Fruit fly (Drosophila melanogaster): ENCODE data around the gene smog.

smog gene

dm6 chr2L:4838494-4839320 lies 14.0 kb upstream of the smog start (continued):
- TF ChIP-seq dati (GFP tag; IDR thresholded peaks at IDR 0.05) (no peak), Asciz (GFP tag; optimal IDR thresholded peaks at IDR 0.05) (peak; percentile 85), HLH3B (GFP tag; IDR thresholded peaks at IDR 0.05) (peak; percentile 15; the same call in 1 of the 2 replicates), CG7987 (GFP tag; optimal IDR thresholded peaks at IDR 0.05) (peak; percentile 70), zfh1 (GFP tag; IDR thresholded peaks at IDR 0.05) (no peak), scrt (GFP tag; optimal IDR thresholded peaks at IDR 0.05) (no peak), Neu2 (GFP tag; optimal IDR thresholded peaks at IDR 0.05; ENCODE audit: borderline replicate concordance) (no peak), CG13296 (GFP tag; optimal IDR thresholded peaks at IDR 0.05) (peak; percentile 52), CG4707 (GFP tag; optimal IDR thresholded peaks at IDR 0.05) (no peak), CG17568 (GFP tag; optimal IDR thresholded peaks at IDR 0.05) (peak; percentile 59), Hmr (GFP tag; optimal IDR thresholded peaks at IDR 0.05) (no peak), CG3726 (GFP tag; IDR thresholded peaks at IDR 0.05) (no peak), CG32772 (GFP tag; IDR thresholded peaks at IDR 0.05) (peak; percentile 34; the same call in 1 of the 2 replicates), dimm (GFP tag; IDR thresholded peaks at IDR 0.05) (no peak), CG8478 (optimal IDR thresholded peaks at IDR 0.05) (no peak), slbo (GFP tag; IDR thresholded peaks at IDR 0.05) (no peak), inv (GFP tag; IDR thresholded peaks at IDR 0.05; ENCODE audit: partially characterized antibody) (no peak), stc (GFP tag; IDR thresholded peaks at IDR 0.05) (peak; percentile 31; the same call in 1 of the 2 replicates), Ets65A (GFP tag) (peak; percentile 87), cas (GFP tag; IDR thresholded peaks at IDR 0.05) (no peak), maf-S (GFP tag; optimal IDR thresholded peaks at IDR 0.05) (peak; percentile 10), disco-r (GFP tag; optimal IDR thresholded peaks at IDR 0.05) (no peak), org-1 (GFP tag; optimal IDR thresholded peaks at IDR 0.05) (peak; percentile 29), CG10431 (GFP tag; optimal IDR thresholded peaks at IDR 0.05) (peak; percentile 65), CG18262 (tag; optimal IDR thresholded peaks at IDR 0.05) (peak; percentile 6), Mrtf (GFP tag; IDR thresholded peaks at IDR 0.05) (no peak; the same call in 2 of the 3 replicates), croc (GFP tag; conservative IDR thresholded peaks at IDR 0.05) (no peak), Sry-β (GFP tag; optimal IDR thresholded peaks at IDR 0.05) (no peak), Fer2 (tag; optimal IDR thresholded peaks at IDR 0.05) (peak; percentile 4), dan (GFP tag; IDR thresholded peaks at IDR 0.05) (no peak), Xrp1 (GFP tag; IDR thresholded peaks at IDR 0.05) (peak; percentile 64), ato (GFP tag; IDR thresholded peaks at IDR 0.05; ENCODE audit: partially characterized antibody) (no peak), Eip74EF (GFP tag; optimal IDR thresholded peaks at IDR 0.05) (peak in 1 of 2 experiments; percentile 16), CG2712 (tag; optimal IDR thresholded peaks at IDR 0.05) (no peak), dmrt11E (tag; optimal IDR thresholded peaks at IDR 0.05) (no peak), fd3F (GFP tag; optimal IDR thresholded peaks at IDR 0.05) (no peak), CG30431 (GFP tag; optimal IDR thresholded peaks at IDR 0.05) (no peak), Sry-δ (GFP tag; optimal IDR thresholded peaks at IDR 0.05) (no peak), CG8089 (GFP tag; optimal IDR thresholded peaks at IDR 0.05) (no peak), aop (GFP tag; IDR thresholded peaks at IDR 0.05) (no peak), CG17359 (tag; optimal IDR thresholded peaks at IDR 0.05) (peak; percentile 85), Dek (tag; optimal IDR thresholded peaks at IDR 0.05) (no peak), cato (GFP tag; optimal IDR thresholded peaks at IDR 0.05; ENCODE audit: borderline replicate concordance) (no peak), Aef1 (GFP tag; IDR thresholded peaks at IDR 0.05) (no peak), cwo (GFP tag; optimal IDR thresholded peaks at IDR 0.05) (no peak), Sin3A (optimal IDR thresholded peaks at IDR 0.05) (no peak), mirr (GFP tag; optimal IDR thresholded peaks at IDR 0.05) (peak; percentile 32), crc (GFP tag; optimal IDR thresholded peaks at IDR 0.05) (no peak), br (optimal IDR thresholded peaks at IDR 0.05) (no peak), lmd (GFP tag; IDR thresholded peaks at IDR 0.05) (no peak)
